Worm (Caenorhabditis elegans) whole organism, L4 larva: ENCODE results near the gene lin-52.

Source experiments
- F26F4.8 ChIP-seq: fragments of 200-800 bp; sonication (Bioruptor generic); conservative IDR thresholded peaks from 2 replicates; pipeline ENCODE4 v1.3.6; 2022; ENCODE audit warnings: missing genetic modification characterization, missing compliant biosample characterization
- F49E8.2 ChIP-seq: sonication (generic microtip); optimal IDR thresholded peaks from 2 replicates; lab custom pipeline; 2016; ENCODE audit warnings: missing compliant biosample characterization, mild to moderate bottlenecking, missing genetic modification characterization, borderline replicate concordance
- R02D3.7 ChIP-seq: fragments of 150-350 bp; sonication (generic microtip); optimal IDR thresholded peaks from 3 replicates; lab custom pipeline; 2014; ENCODE audit warnings: missing biosample characterization, missing genetic modification characterization
- Y5F2A.4 ChIP-seq: fragments of 200-800 bp; sonication (Bioruptor generic); optimal IDR thresholded peaks from 2 replicates; lab custom pipeline; 2018; ENCODE audit warnings: mild to moderate bottlenecking, missing genetic modification characterization, missing compliant biosample characterization
- Y75B8A.6 ChIP-seq: fragments of 200-800 bp; sonication (Bioruptor generic); IDR thresholded peaks from 2 replicates; pipeline ENCODE4 v1.3.6; 2022; ENCODE audit warnings: missing genetic modification reagents, missing genetic modification characterization, missing compliant biosample characterization
- aly-2 ChIP-seq: sonication (generic microtip); optimal IDR thresholded peaks from 2 replicates; lab custom pipeline; 2018; ENCODE audit warnings: missing biosample characterization, missing genetic modification characterization
- ceh-20 ChIP-seq: fragments of 200-800 bp; sonication (Bioruptor generic); IDR thresholded peaks from 2 replicates; pipeline ENCODE4 v1.3.6; 2022; ENCODE audit warnings: missing genetic modification reagents, missing genetic modification characterization, missing compliant biosample characterization
- ceh-82 ChIP-seq: sonication (generic microtip); optimal IDR thresholded peaks from 2 replicates; lab custom pipeline; 2017; ENCODE audit warnings: missing biosample characterization, missing genetic modification characterization
- daf-12 ChIP-seq: fragments of 150-350 bp; optimal IDR thresholded peaks from 2 replicates; lab custom pipeline; 2014; ENCODE audit warnings: missing biosample characterization, missing genetic modification reagents, missing genetic modification characterization
- daf-16 ChIP-seq, 3 experiments: sonication (generic microtip); optimal IDR thresholded peaks; 2 replicates each; lab custom pipeline; 2016 to 2017; ENCODE audit warnings: missing genetic modification characterization in 3 of 3, missing genetic modification reagents in 3 of 3, mild to moderate bottlenecking in 2 of 3, missing compliant biosample characterization in 2 of 3, missing biosample characterization in 1 of 3, moderate library complexity in 1 of 3
- daf-8 ChIP-seq: fragments of 200-800 bp; sonication (Bioruptor generic); IDR thresholded peaks from 2 replicates; pipeline ENCODE4 v1.3.6; 2022; ENCODE audit warnings: missing genetic modification characterization, missing compliant biosample characterization
- dmd-6 ChIP-seq: fragments of 200-800 bp; sonication (Bioruptor generic); IDR thresholded peaks from 2 replicates; pipeline ENCODE4 v1.3.6; 2022; ENCODE audit warnings: missing genetic modification reagents, missing genetic modification characterization, missing compliant biosample characterization
- dmd-9 ChIP-seq: fragments of 200-800 bp; sonication (Bioruptor generic); IDR thresholded peaks from 2 replicates; pipeline ENCODE4 v1.3.6; 2022; ENCODE audit warnings: missing genetic modification reagents, missing genetic modification characterization, missing compliant biosample characterization
- dpl-1 ChIP-seq: fragments of 150-350 bp; optimal IDR thresholded peaks from 2 replicates; lab custom pipeline; 2014; ENCODE audit warnings: missing biosample characterization, missing genetic modification reagents, missing genetic modification characterization
- duxl-1 ChIP-seq: sonication (generic microtip); optimal IDR thresholded peaks from 2 replicates; lab custom pipeline; 2016; ENCODE audit warnings: mild to moderate bottlenecking, missing genetic modification characterization, moderate library complexity, missing compliant biosample characterization; ENCODE audit not compliant: poor library complexity
- fkh-10 ChIP-seq: fragments of 150-350 bp; optimal IDR thresholded peaks from 2 replicates; lab custom pipeline; 2014; ENCODE audit warnings: missing biosample characterization, missing genetic modification reagents, missing genetic modification characterization
- fos-1 ChIP-seq: fragments of 150-350 bp; optimal IDR thresholded peaks from 2 replicates; lab custom pipeline; 2014; ENCODE audit warnings: missing biosample characterization, missing genetic modification characterization
- hif-1 ChIP-seq, 2 experiments: sonication (generic microtip); optimal IDR thresholded peaks; 2 replicates each; lab custom pipeline; 2016 to 2017; ENCODE audit warnings: missing compliant biosample characterization in 2 of 2, missing genetic modification characterization in 2 of 2, missing genetic modification reagents in 2 of 2, missing genotype in 2 of 2, mild to moderate bottlenecking in 1 of 2
- hlh-11 ChIP-seq: fragments of 200-800 bp; sonication (Bioruptor generic); optimal IDR thresholded peaks from 2 replicates; lab custom pipeline; 2018; ENCODE audit warnings: mild to moderate bottlenecking, missing genetic modification characterization, missing compliant biosample characterization
- lim-7 ChIP-seq: fragments of 200-800 bp; sonication (Bioruptor generic); IDR thresholded peaks from 2 replicates; pipeline ENCODE4 v1.3.6; 2022; ENCODE audit warnings: missing genetic modification characterization, missing compliant biosample characterization
- madf-9 ChIP-seq: fragments of 200-800 bp; sonication (Bioruptor generic); conservative IDR thresholded peaks from 2 replicates; pipeline ENCODE4 v1.3.6; 2022; ENCODE audit warnings: missing genetic modification reagents, missing genetic modification characterization, missing compliant biosample characterization
- mep-1 ChIP-seq: fragments of 150-350 bp; sonication (generic microtip); optimal IDR thresholded peaks from 3 replicates; lab custom pipeline; 2014; ENCODE audit warnings: missing biosample characterization, missing genetic modification characterization
- nhr-102 ChIP-seq: sonication (generic microtip); optimal IDR thresholded peaks from 2 replicates; lab custom pipeline; 2016; ENCODE audit warnings: mild to moderate bottlenecking, missing genetic modification characterization, moderate library complexity, missing compliant biosample characterization
- nhr-25 ChIP-seq: sonication (generic microtip); optimal IDR thresholded peaks from 2 replicates; lab custom pipeline; 2017; ENCODE audit warnings: missing genetic modification characterization, mild to moderate bottlenecking, missing compliant biosample characterization, antibody characterized with exemption, moderate library complexity, borderline replicate concordance; ENCODE audit not compliant: insufficient read depth
- nhr-28 ChIP-seq: fragments of 150-350 bp; optimal IDR thresholded peaks from 2 replicates; lab custom pipeline; 2014; ENCODE audit warnings: missing biosample characterization, missing genetic modification characterization
- nhr-41 ChIP-seq: fragments of 200-800 bp; sonication (Bioruptor generic); IDR thresholded peaks from 2 replicates; pipeline ENCODE4 v1.3.6; 2022; ENCODE audit warnings: missing genetic modification reagents, missing genetic modification characterization, missing compliant biosample characterization
- nhr-42 ChIP-seq: fragments of 200-800 bp; sonication (Bioruptor generic); IDR thresholded peaks from 2 replicates; pipeline ENCODE4 v1.3.6; 2022; ENCODE audit warnings: missing genetic modification characterization, missing compliant biosample characterization
- php-3 ChIP-seq: fragments of 200-800 bp; sonication (Bioruptor generic); IDR thresholded peaks from 2 replicates; pipeline ENCODE4 v1.3.6; 2022; ENCODE audit warnings: missing genetic modification reagents, missing genetic modification characterization, missing compliant biosample characterization
- pqm-1 ChIP-seq: sonication (generic microtip); optimal IDR thresholded peaks from 2 replicates; lab custom pipeline; 2017; ENCODE audit warnings: missing biosample characterization, missing genetic modification characterization
- sdz-12 ChIP-seq: fragments of 200-800 bp; sonication (Bioruptor generic); optimal IDR thresholded peaks from 2 replicates; lab custom pipeline; 2018; ENCODE audit warnings: mild to moderate bottlenecking, missing genetic modification characterization, missing compliant biosample characterization
- snpc-1.2 ChIP-seq: fragments of 200-800 bp; sonication (Bioruptor generic); IDR thresholded peaks from 2 replicates; pipeline ENCODE4 v1.3.6; 2022; ENCODE audit warnings: missing genetic modification reagents, missing genetic modification characterization, missing compliant biosample characterization
- spr-1 ChIP-seq: sonication (generic microtip); optimal IDR thresholded peaks from 2 replicates; lab custom pipeline; 2016; ENCODE audit warnings: mild to moderate bottlenecking, missing genetic modification characterization, missing compliant biosample characterization
- tra-1 ChIP-seq: fragments of 200-800 bp; sonication (Bioruptor generic); IDR thresholded peaks from 2 replicates; pipeline ENCODE4 v1.3.6; 2022; ENCODE audit warnings: missing genetic modification reagents, missing genetic modification characterization, missing compliant biosample characterization
- unc-130 ChIP-seq: sonication (generic microtip); optimal IDR thresholded peaks from 2 replicates; lab custom pipeline; 2016; ENCODE audit warnings: missing genetic modification reagents, missing genetic modification characterization, missing compliant biosample characterization
- unc-62 ChIP-seq, 3 experiments: fragments of 150-350 bp in 1 of 3; sonication (generic microtip); optimal IDR thresholded peaks in 2 of 3; peaks in 1 of 3; 1 replicate in 1 of 3; 2 replicates in 2 of 3; lab custom pipeline; 2014 to 2017; ENCODE audit warnings: missing biosample characterization in 3 of 3, missing genetic modification characterization in 3 of 3, missing genetic modification reagents in 3 of 3, missing genotype in 1 of 3
- zfp-2 ChIP-seq: sonication (generic microtip); optimal IDR thresholded peaks from 2 replicates; lab custom pipeline; 2016; ENCODE audit warnings: mild to moderate bottlenecking, missing genetic modification characterization, missing compliant biosample characterization
- zip-11 ChIP-seq: fragments of 200-800 bp; sonication (Bioruptor generic); IDR thresholded peaks from 2 replicates; pipeline ENCODE4 v1.3.6; 2022; ENCODE audit warnings: missing genetic modification characterization, missing compliant biosample characterization
- ztf-11 ChIP-seq: fragments of 150-350 bp; optimal IDR thresholded peaks from 2 replicates; lab custom pipeline; 2014; ENCODE audit warnings: missing biosample characterization, missing genetic modification characterization
- ztf-7 ChIP-seq: fragments of 150-350 bp; optimal IDR thresholded peaks from 2 replicates; lab custom pipeline; 2014; ENCODE audit warnings: missing biosample characterization, missing genetic modification characterization

lin-52 gene

ce11 chrIII:9796448-9796847, 28.1 kb downstream of the lin-52 start, which contains the start of gene srxa-10:
Gene srxa-10, minus strand, starts transcription at chrIII:9796548.
- TF ChIP-seq R02D3.7 (tag; lab: Kevin White, UChicago) (no peak), F49E8.2 (tag; lab: Kevin White, UChicago) (no peak), nhr-102 (no peak), madf-9 (GFP tag; lab: Robert Waterston, UW) (no peak), spr-1 (no peak), nhr-41 (GFP tag; lab: Robert Waterston, UW) (no peak), Y75B8A.6 (no peak), nhr-42 (GFP tag; lab: Robert Waterston, UW) (no peak), snpc-1.2 (GFP tag; lab: Robert Waterston, UW) (no peak), zfp-2 (no peak)

- TF ChIP-seq zfp-2 (no peak), ztf-7 (tag; lab: Kevin White, UChicago) (no peak), ztf-11 (no peak), unc-62 (GFP tag; optimal IDR thresholded peaks at IDR 0.05 in 1 of 2; lab: Kevin White, UChicago) (peak in 1 of 2 experiments; percentile 11), unc-62 (tag; optimal IDR thresholded peaks at IDR 0.05; lab: Kevin White, UChicago) (no peak), ceh-20 (GFP tag; lab: Robert Waterston, UW) (no peak), fos-1 (tag; lab: Kevin White, UChicago) (no peak), nhr-102 (no peak), ceh-82 (tag; lab: Kevin White, UChicago) (no peak), daf-16 (GFP tag; optimal IDR thresholded peaks at IDR 0.05; lab: Kevin White, UChicago) (no peak), daf-16 (tag; optimal IDR thresholded peaks at IDR 0.05; lab: Kevin White, UChicago) (peak; percentile 23), sdz-12 (GFP tag; lab: Kevin White, UChicago) (no peak), hif-1 (tag; optimal IDR thresholded peaks at IDR 0.05; lab: Kevin White, UChicago) (no peak), unc-130 (GFP tag; lab: Kevin White, UChicago) (peak; percentile 62), daf-8 (no peak), lim-7 (GFP tag; lab: Robert Waterston, UW) (no peak), nhr-28 (tag; lab: Kevin White, UChicago) (peak; percentile 70), daf-12 (tag; lab: Kevin White, UChicago) (no peak), dpl-1 (GFP tag; lab: Kevin White, UChicago) (peak; percentile 79), zip-11 (GFP tag; lab: Robert Waterston, UW) (no peak)
- TF ChIP-seq, all 104 proteins: peak for 5
Measured at ce11 chrIII:9793592-9794417, 30.7 kb downstream of the lin-52 start, which contains the start of the genes R10E11.9 and mcm-6. Gene R10E11.9, minus strand, starts transcription at chrIII:9793642. Gene mcm-6, plus strand, starts transcription at chrIII:9794367.

- no peak for TF ChIP-seq Y5F2A.4 (GFP tag; lab: Kevin White, UChicago)
- TF ChIP-seq nhr-25 (tag; lab: Kevin White, UChicago), result no peak
- no peak for TF ChIP-seq aly-2
- no peak for TF ChIP-seq hif-1 (tag; optimal IDR thresholded peaks at IDR 0.05; lab: Kevin White, UChicago)
- TF ChIP-seq ztf-7 (tag; lab: Kevin White, UChicago), result no peak
- no peak for TF ChIP-seq dmd-9 (GFP tag; lab: Robert Waterston, UW)
- TF ChIP-seq duxl-1, result no peak
- TF ChIP-seq F26F4.8 (GFP tag; lab: Robert Waterston, UW), result no peak
Measured at ce11 chrIII:9789607-9790073, 34.9 kb downstream of the lin-52 start, which contains the start of gene R10E11.5. Gene R10E11.5, minus strand, starts transcription at chrIII:9789657.

- no peak for TF ChIP-seq fkh-10 (GFP tag; lab: Kevin White, UChicago)
- no peak for TF ChIP-seq mep-1
- TF ChIP-seq aly-2, result no peak
- no peak for TF ChIP-seq daf-16 (GFP tag; optimal IDR thresholded peaks at IDR 0.05; lab: Kevin White, UChicago)
- no peak for TF ChIP-seq daf-16 (tag; optimal IDR thresholded peaks at IDR 0.05; lab: Kevin White, UChicago)
- no peak for TF ChIP-seq hlh-11
- TF ChIP-seq tra-1 (GFP tag; lab: Robert Waterston, UW), result no peak
- TF ChIP-seq unc-130 (GFP tag; lab: Kevin White, UChicago), result no peak
- no peak for TF ChIP-seq php-3
- no peak for TF ChIP-seq madf-9 (GFP tag; lab: Robert Waterston, UW)
- TF ChIP-seq pqm-1 (tag; lab: Kevin White, UChicago), result no peak
- TF ChIP-seq dmd-6 (GFP tag; lab: Robert Waterston, UW), result no peak
Measured at ce11 chrIII:9789083-9789482, 35.5 kb downstream of the lin-52 start.
